Worm (Caenorhabditis elegans) whole organism, midembryonic: ENCODE data around the gene txt-11.

Experiments used
- T22C8.4 ChIP-seq: fragments of 200-800 bp; sonication (Bioruptor generic); IDR thresholded peaks from 2 replicates; pipeline ENCODE4 v1.3.6; 2022; ENCODE audit warnings: missing genetic modification characterization, missing compliant biosample characterization
- cog-1 ChIP-seq: sonication (generic microtip); optimal IDR thresholded peaks from 2 replicates; lab custom pipeline; 2016; ENCODE audit warnings: missing genetic modification characterization, missing compliant biosample characterization
- flt-1 ChIP-seq: fragments of 200-800 bp; sonication (Bioruptor generic); IDR thresholded peaks from 2 replicates; pipeline ENCODE4 v1.3.6; 2022; ENCODE audit warnings: missing genetic modification characterization, missing compliant biosample characterization
- klf-2 ChIP-seq: fragments of 200-800 bp; sonication (Bioruptor generic); conservative IDR thresholded peaks from 2 replicates; pipeline ENCODE4 v1.3.6; 2022; ENCODE audit warnings: missing genetic modification reagents, missing genetic modification characterization, missing compliant biosample characterization
- med-1 ChIP-seq: sonication (generic microtip); optimal IDR thresholded peaks from 2 replicates; lab custom pipeline; 2017; ENCODE audit warnings: missing genetic modification characterization, mild to moderate bottlenecking, missing compliant biosample characterization, antibody characterized with exemption, missing genetic modification reagents; ENCODE audit not compliant: insufficient read depth
- ref-1 ChIP-seq: fragments of 200-800 bp; sonication (Bioruptor generic); conservative IDR thresholded peaks from 2 replicates; pipeline ENCODE4 v1.3.6; 2022; ENCODE audit warnings: missing genetic modification reagents, missing genetic modification characterization, missing compliant biosample characterization
- tab-1 ChIP-seq: fragments of 200-800 bp; sonication (Bioruptor generic); IDR thresholded peaks from 2 replicates; pipeline ENCODE4 v1.3.6; 2022; ENCODE audit warnings: missing genetic modification characterization, missing compliant biosample characterization
- ztf-23 ChIP-seq: fragments of 200-800 bp; sonication (Bioruptor generic); IDR thresholded peaks from 2 replicates; pipeline ENCODE4 v1.3.6; 2022; ENCODE audit warnings: missing genetic modification reagents, missing genetic modification characterization, missing compliant biosample characterization
- ztf-29 ChIP-seq: fragments of 200-800 bp; sonication (Bioruptor generic); IDR thresholded peaks from 2 replicates; pipeline ENCODE4 v1.3.6; 2022; ENCODE audit warnings: missing genetic modification reagents, missing genetic modification characterization, missing compliant biosample characterization

txt-11 gene

DNA sequence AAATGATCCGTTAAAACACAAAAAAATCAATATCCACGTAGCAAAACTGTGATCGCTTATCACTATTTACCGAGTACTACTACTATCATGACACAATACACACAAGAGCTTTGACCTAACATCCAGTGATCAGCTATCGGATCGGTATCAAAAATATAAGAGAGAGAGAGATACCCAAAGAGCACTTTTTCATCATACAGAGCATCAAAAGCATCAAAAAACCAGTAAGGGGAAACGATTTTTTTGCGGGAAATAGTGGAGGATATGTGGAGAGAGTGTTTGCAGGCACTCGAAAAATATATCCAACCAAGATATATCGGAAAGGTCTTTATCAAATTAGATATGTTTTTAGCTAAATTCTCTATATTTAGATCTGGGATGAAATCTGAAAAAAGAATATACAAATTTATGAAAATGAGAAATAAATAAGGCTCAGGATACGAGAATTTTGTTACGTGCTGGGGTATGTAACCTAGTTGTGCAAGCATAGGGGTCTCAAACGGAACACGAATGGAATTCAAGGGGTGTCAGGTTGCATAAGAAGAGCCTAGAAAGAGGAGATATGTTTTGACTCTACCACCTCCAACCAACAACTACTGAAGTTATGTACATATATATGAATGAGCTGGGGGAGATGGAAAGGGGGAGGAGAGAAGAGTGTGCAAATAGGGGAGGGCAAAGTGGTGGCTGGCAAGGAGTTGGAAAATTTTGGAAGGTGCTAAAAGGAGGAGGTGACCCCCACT is 32.2 kb downstream of the txt-11 start:
- TF ChIP-seq T22C8.4 (GFP tag; lab: Robert Waterston, UW): no peak
- TF ChIP-seq flt-1 (GFP tag; lab: Robert Waterston, UW): no peak
- TF ChIP-seq med-1 (GFP tag; lab: Kevin White, UChicago): no peak
- no peak for TF ChIP-seq ref-1 (GFP tag; lab: Robert Waterston, UW)
- no peak for TF ChIP-seq ztf-29

DNA sequence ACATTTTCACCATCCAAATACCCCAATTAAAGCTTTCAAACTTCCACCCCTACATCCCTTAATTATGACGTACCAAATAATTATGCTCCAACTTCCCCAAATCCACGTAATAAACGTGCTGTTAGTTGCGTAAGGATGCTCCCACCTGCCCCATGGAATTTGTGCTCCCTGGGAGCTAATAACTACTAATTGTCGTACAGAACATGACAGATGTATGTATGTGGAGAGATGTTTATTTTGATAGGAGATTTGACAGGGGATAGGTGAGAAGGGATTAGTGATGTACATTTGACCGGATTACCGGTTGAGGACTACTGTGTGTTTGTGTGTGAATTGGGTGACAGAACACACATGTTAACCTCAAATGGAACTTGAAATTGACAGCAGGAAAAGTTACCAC is 36.7 kb downstream of the txt-11 start:
- TF ChIP-seq ztf-29 (no peak), cog-1 (no peak), med-1 (GFP tag; lab: Kevin White, UChicago) (no peak), klf-2 (GFP tag; lab: Robert Waterston, UW) (no peak), flt-1 (GFP tag; lab: Robert Waterston, UW) (no peak), ref-1 (GFP tag; lab: Robert Waterston, UW) (no peak), T22C8.4 (GFP tag; lab: Robert Waterston, UW) (no peak), ztf-23 (GFP tag; lab: Robert Waterston, UW) (no peak), tab-1 (GFP tag; lab: Robert Waterston, UW) (no peak)

DNA sequence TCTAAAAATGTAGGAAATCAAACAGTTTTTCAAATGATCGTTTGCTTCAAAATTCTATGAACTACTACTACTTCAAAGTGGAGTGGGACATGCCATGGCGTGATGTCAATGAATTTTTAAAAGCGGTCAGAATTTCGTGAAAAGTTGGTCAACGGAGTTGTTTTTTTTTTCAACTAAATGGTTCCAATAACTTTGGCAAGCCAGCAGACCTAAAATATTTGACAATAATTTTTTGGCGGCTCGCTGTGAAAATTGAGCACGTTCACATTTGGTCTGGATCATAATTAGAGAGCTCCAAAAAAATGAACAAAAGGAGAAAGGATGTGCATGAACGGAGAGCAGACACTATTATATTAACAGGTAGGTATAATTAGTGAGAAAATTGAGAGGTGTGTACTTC is 37.2 kb downstream of the txt-11 start:
- TF ChIP-seq cog-1 (no peak), med-1 (GFP tag; lab: Kevin White, UChicago) (no peak), ztf-23 (GFP tag; lab: Robert Waterston, UW) (no peak), T22C8.4 (GFP tag; lab: Robert Waterston, UW) (no peak), tab-1 (GFP tag; lab: Robert Waterston, UW) (no peak), klf-2 (GFP tag; lab: Robert Waterston, UW) (no peak), ztf-29 (no peak)

DNA sequence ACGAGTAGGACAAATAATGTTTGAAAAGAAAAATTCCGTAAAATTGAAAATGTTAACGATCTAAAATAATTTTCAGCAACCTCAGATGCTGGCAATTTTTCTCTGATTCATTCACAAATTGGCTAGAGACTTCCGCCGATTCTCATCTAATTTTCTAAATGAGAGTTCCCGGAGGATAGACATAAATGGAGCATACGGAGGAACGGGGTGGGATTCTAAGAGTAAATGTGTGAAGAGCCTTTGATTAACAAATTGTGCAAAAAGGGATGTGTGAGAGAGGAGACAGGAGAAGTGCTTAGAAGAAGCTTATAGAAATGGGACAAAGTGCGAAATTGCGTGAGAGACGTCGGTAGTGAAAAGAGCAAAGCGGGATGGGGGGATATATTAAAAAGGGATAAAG is 38.5 kb downstream of the txt-11 start:
- TF ChIP-seq ref-1 (GFP tag; lab: Robert Waterston, UW): no peak
- TF ChIP-seq ztf-29: no peak
- no peak for TF ChIP-seq ztf-23 (GFP tag; lab: Robert Waterston, UW)
- no peak for TF ChIP-seq T22C8.4 (GFP tag; lab: Robert Waterston, UW)
- no peak for TF ChIP-seq klf-2 (GFP tag; lab: Robert Waterston, UW)
- TF ChIP-seq tab-1 (GFP tag; lab: Robert Waterston, UW): no peak
- TF ChIP-seq flt-1 (GFP tag; lab: Robert Waterston, UW): no peak
- TF ChIP-seq cog-1: no peak
- TF ChIP-seq med-1 (GFP tag; lab: Kevin White, UChicago): no peak

DNA sequence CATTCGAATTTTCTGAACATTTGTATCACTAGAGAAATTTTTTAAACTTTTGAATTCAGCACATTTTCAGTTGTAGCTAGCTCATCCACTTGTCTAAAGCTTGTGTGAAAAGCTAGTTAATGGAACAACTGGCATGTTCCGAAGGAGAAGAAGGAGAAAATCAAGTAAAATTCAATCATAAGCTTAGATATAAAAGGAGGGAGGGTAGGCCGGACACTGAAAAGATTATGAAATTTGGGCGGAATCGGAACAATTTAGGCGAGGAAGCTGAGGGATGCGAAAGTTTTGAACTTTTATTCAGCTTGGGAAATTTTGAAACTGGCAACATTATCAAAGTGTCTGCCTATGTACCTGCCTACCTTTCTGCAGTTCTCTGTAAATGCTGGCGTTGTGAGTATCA is 39.4 kb downstream of the txt-11 start:
- TF ChIP-seq cog-1 (no peak), ztf-23 (GFP tag; lab: Robert Waterston, UW) (no peak), T22C8.4 (GFP tag; lab: Robert Waterston, UW) (no peak), tab-1 (GFP tag; lab: Robert Waterston, UW) (no peak), ref-1 (GFP tag; lab: Robert Waterston, UW) (no peak), flt-1 (GFP tag; lab: Robert Waterston, UW) (no peak), med-1 (GFP tag; lab: Kevin White, UChicago) (no peak), klf-2 (GFP tag; lab: Robert Waterston, UW) (no peak), ztf-29 (no peak)

DNA sequence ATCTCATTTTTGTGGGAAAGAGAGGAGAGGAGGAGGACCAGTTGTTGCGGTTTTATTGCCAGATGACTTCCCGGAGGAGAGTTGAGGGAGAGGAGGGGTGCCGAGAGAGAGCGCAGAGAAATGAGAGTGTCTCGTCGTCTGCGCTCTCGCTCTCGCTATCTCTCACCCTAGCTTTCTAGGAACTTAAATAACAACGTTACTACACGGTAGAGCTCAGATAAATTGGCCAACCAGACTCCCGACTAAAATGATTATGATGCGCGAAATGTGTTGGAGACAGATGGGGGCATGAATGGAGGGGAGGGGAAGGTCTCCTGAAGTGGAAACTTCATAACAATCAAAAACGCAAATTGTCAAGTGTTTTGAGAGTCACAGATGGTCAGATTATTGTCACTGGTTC is 41.5 kb downstream of the txt-11 start:
- TF ChIP-seq med-1 (GFP tag; lab: Kevin White, UChicago): no peak
- no peak for TF ChIP-seq tab-1 (GFP tag; lab: Robert Waterston, UW)
- TF ChIP-seq ztf-23 (GFP tag; lab: Robert Waterston, UW): no peak
- TF ChIP-seq flt-1 (GFP tag; lab: Robert Waterston, UW): no peak
- TF ChIP-seq T22C8.4 (GFP tag; lab: Robert Waterston, UW): no peak
- no peak for TF ChIP-seq klf-2 (GFP tag; lab: Robert Waterston, UW)
- no peak for TF ChIP-seq ref-1 (GFP tag; lab: Robert Waterston, UW)
- TF ChIP-seq ztf-29: no peak
- TF ChIP-seq cog-1: no peak

DNA sequence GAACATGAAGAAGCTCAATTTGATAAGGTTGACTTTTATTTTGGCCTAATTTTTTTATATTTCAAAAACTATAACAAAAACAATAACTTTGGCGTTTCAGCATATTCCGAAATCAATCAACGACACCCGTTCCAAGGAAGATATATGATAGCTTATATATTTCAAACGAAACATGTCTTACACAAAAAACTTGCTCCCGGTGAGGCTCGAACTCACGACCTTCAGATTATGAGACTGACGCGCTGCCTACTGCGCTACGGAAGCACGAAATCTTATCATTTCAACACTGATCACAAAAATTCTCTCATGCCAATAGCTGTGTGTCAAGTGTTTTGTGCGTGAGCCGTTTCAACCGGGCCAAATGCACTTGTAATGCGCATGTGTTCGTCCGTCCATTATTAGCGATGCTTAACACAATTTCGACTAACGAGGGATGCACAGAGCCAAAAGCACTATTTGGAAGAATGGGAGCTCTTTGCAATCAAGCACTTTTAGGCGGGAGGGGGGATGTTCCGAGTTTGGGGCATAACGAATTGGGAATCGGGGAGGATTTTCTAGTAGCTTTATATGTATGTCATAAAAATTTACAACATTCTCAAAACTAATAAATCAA is 42.1 kb downstream of the txt-11 start:
- TF ChIP-seq ztf-29: no peak
- no peak for TF ChIP-seq ref-1 (GFP tag; lab: Robert Waterston, UW)
- no peak for TF ChIP-seq flt-1 (GFP tag; lab: Robert Waterston, UW)
- TF ChIP-seq ztf-23 (GFP tag; lab: Robert Waterston, UW): no peak
- TF ChIP-seq T22C8.4 (GFP tag; lab: Robert Waterston, UW): no peak
- TF ChIP-seq cog-1: no peak
- no peak for TF ChIP-seq tab-1 (GFP tag; lab: Robert Waterston, UW)
- no peak for TF ChIP-seq med-1 (GFP tag; lab: Kevin White, UChicago)
- TF ChIP-seq klf-2 (GFP tag; lab: Robert Waterston, UW): no peak

DNA sequence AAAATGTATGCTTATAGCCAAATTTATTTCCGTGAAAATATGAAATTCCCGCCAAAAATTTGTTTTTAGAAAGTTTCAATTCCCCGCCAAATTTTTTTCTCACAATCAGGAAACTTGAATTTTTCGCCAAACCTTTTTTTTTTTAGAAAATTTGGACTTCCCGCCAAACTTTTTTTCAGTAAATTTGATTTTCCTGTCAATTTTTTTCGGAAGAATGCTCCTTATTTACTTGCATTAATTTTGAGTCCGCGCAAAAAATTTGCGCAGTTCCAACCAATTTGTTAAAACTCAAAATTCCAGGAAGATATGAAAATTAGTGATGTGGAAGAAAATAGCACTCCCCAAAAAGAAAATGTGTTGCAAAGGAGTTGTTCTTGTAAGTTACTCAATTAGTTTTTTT is 46.8 kb downstream of the txt-11 start, which contains the start of gene slc-28.2:
Gene slc-28.2, plus strand, starts transcription at position 301 of the 400 bp plus-strand sequence.
- TF ChIP-seq cog-1 (no peak), tab-1 (GFP tag; lab: Robert Waterston, UW) (no peak), T22C8.4 (GFP tag; lab: Robert Waterston, UW) (no peak), med-1 (GFP tag; lab: Kevin White, UChicago) (no peak), ztf-29 (no peak), flt-1 (GFP tag; lab: Robert Waterston, UW) (no peak), ztf-23 (GFP tag; lab: Robert Waterston, UW) (no peak), klf-2 (GFP tag; lab: Robert Waterston, UW) (no peak), ref-1 (GFP tag; lab: Robert Waterston, UW) (no peak)

DNA sequence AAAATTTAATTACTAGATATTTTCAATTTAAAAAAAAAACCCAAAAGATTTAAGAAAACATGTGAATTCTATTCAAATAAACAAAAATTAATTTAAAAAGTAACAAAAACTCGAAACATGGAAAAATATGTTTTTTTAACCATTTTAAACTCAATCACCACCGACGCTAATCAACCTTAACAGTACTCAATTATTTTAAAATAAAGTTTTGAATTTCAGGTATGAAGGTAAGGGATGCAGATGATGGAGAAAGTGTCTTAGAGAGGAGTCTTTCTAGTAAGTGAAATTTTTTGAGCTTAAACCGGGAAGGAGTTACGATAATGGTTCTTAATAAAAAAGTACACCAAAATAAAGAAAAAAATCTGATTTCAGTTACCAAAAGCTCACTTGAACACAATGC is 50.4 kb downstream of the txt-11 start, which contains the start of gene slc-28.1:
Gene slc-28.1, plus strand, starts transcription at position 301 of the 400 bp plus-strand sequence.
- TF ChIP-seq tab-1 (GFP tag; lab: Robert Waterston, UW) (no peak), med-1 (GFP tag; lab: Kevin White, UChicago) (no peak), ztf-29 (no peak), cog-1 (no peak), flt-1 (GFP tag; lab: Robert Waterston, UW) (no peak), ztf-23 (GFP tag; lab: Robert Waterston, UW) (no peak), ref-1 (GFP tag; lab: Robert Waterston, UW) (no peak), klf-2 (GFP tag; lab: Robert Waterston, UW) (no peak), T22C8.4 (GFP tag; lab: Robert Waterston, UW) (no peak)
